Worm (Caenorhabditis elegans) whole organism, young adult: ENCODE measurements around the gene mrpl-22.

Source experiments
- B0019.2 ChIP-seq: fragments of 200-800 bp; sonication (Bioruptor generic); conservative IDR thresholded peaks from 2 replicates; pipeline ENCODE4 v1.3.6; 2022; ENCODE audit warnings: missing genetic modification reagents, missing genetic modification characterization, missing compliant biosample characterization
- B0035.1 ChIP-seq: sonication (generic microtip); optimal IDR thresholded peaks from 2 replicates; lab custom pipeline; 2016; ENCODE audit warnings: missing genetic modification characterization, mild to moderate bottlenecking, missing compliant biosample characterization, missing genotype, missing genetic modification reagents
- B0261.1 ChIP-seq: sonication (generic microtip); optimal IDR thresholded peaks from 2 replicates; lab custom pipeline; 2016; ENCODE audit warnings: mild to moderate bottlenecking, missing genetic modification characterization, moderate library complexity, missing compliant biosample characterization
- C06A6.2 ChIP-seq: fragments of 200-800 bp; sonication (Bioruptor generic); conservative IDR thresholded peaks from 2 replicates; pipeline ENCODE4 v1.3.6; 2022; ENCODE audit warnings: missing genetic modification characterization, missing compliant biosample characterization
- D2030.7 ChIP-seq: fragments of 200-800 bp; sonication (Bioruptor generic); IDR thresholded peaks from 2 replicates; pipeline ENCODE4 v1.3.6; 2022; ENCODE audit warnings: missing genetic modification reagents, missing genetic modification characterization, missing compliant biosample characterization
- F10E7.11 ChIP-seq: sonication (generic microtip); optimal IDR thresholded peaks from 2 replicates; lab custom pipeline; 2017; ENCODE audit warnings: mild to moderate bottlenecking, missing genetic modification characterization, moderate library complexity, missing compliant biosample characterization
- F33H1.4 ChIP-seq: fragments of 200-800 bp; sonication (Bioruptor generic); IDR thresholded peaks from 2 replicates; pipeline ENCODE4 v1.3.6; 2022; ENCODE audit warnings: missing genetic modification reagents, missing genetic modification characterization, missing compliant biosample characterization
- F49E8.2 ChIP-seq: sonication (generic microtip); optimal IDR thresholded peaks from 3 replicates; lab custom pipeline; 2017; ENCODE audit warnings: missing genetic modification characterization, mild to moderate bottlenecking, missing compliant biosample characterization, antibody characterized with exemption, moderate library complexity; ENCODE audit not compliant: insufficient read depth
- F52B5.7 ChIP-seq: sonication (generic microtip); optimal IDR thresholded peaks from 2 replicates; lab custom pipeline; 2016; ENCODE audit warnings: mild to moderate bottlenecking, missing genetic modification characterization, missing compliant biosample characterization
- F55B11.4 ChIP-seq: sonication (generic microtip); optimal IDR thresholded peaks from 2 replicates; lab custom pipeline; 2016; ENCODE audit warnings: missing compliant biosample characterization, missing genetic modification characterization, borderline replicate concordance; ENCODE audit not compliant: insufficient read depth
- Y53G8AR.9 ChIP-seq: fragments of 200-800 bp; sonication (Bioruptor generic); conservative IDR thresholded peaks from 2 replicates; pipeline ENCODE4 v1.3.6; 2022; ENCODE audit warnings: missing genetic modification reagents, missing genetic modification characterization, missing compliant biosample characterization
- Y67H2A.10 ChIP-seq: fragments of 200-800 bp; sonication (Bioruptor generic); conservative IDR thresholded peaks from 2 replicates; pipeline ENCODE4 v1.3.6; 2022; ENCODE audit warnings: missing genetic modification reagents, missing genetic modification characterization, missing compliant biosample characterization
- akir-1 ChIP-seq: fragments of 200-800 bp; sonication (Bioruptor generic); optimal IDR thresholded peaks from 2 replicates; lab custom pipeline; 2018; ENCODE audit warnings: mild to moderate bottlenecking, missing genetic modification characterization, moderate library complexity, missing compliant biosample characterization
- ama-1 ChIP-seq, 3 experiments: fragments of 150-350 bp in 1 of 3; sonication (generic microtip) in 2 of 3; optimal IDR thresholded peaks; 2 replicates each; lab custom pipeline; 2014 to 2018; ENCODE audit warnings: missing biosample characterization in 2 of 3, missing genetic modification characterization in 2 of 3, missing genetic modification reagents in 2 of 3
- aptf-2 ChIP-seq: fragments of 200-800 bp; sonication (Bioruptor generic); conservative IDR thresholded peaks from 2 replicates; pipeline ENCODE4 v1.3.6; 2022; ENCODE audit warnings: missing genetic modification reagents, missing genetic modification characterization, missing compliant biosample characterization
- attf-3 ChIP-seq: fragments of 200-800 bp; sonication (Bioruptor generic); conservative IDR thresholded peaks from 2 replicates; pipeline ENCODE4 v1.3.6; 2022; ENCODE audit warnings: missing genetic modification reagents, missing genetic modification characterization, missing compliant biosample characterization
- attf-5 ChIP-seq: fragments of 200-800 bp; sonication (Bioruptor generic); optimal IDR thresholded peaks from 2 replicates; lab custom pipeline; 2018; ENCODE audit warnings: mild to moderate bottlenecking, missing genetic modification characterization, missing compliant biosample characterization
- bed-1 ChIP-seq: fragments of 200-800 bp; sonication (Bioruptor generic); IDR thresholded peaks from 2 replicates; pipeline ENCODE4 v1.3.6; 2022; ENCODE audit warnings: missing genetic modification reagents, missing genetic modification characterization, missing compliant biosample characterization
- bed-2 ChIP-seq: fragments of 200-800 bp; sonication (Bioruptor generic); IDR thresholded peaks from 2 replicates; pipeline ENCODE4 v1.3.6; 2022; ENCODE audit warnings: missing genetic modification reagents, missing genetic modification characterization, missing compliant biosample characterization
- ccch-3 ChIP-seq: fragments of 200-800 bp; sonication (Bioruptor generic); optimal IDR thresholded peaks from 2 replicates; lab custom pipeline; 2018; ENCODE audit warnings: mild to moderate bottlenecking, missing genetic modification characterization, missing compliant biosample characterization
- ceh-40 ChIP-seq: fragments of 200-800 bp; sonication (Bioruptor generic); IDR thresholded peaks from 2 replicates; pipeline ENCODE4 v1.3.6; 2022; ENCODE audit warnings: missing genetic modification characterization, missing compliant biosample characterization
- ceh-58 ChIP-seq: fragments of 200-800 bp; sonication (Bioruptor generic); IDR thresholded peaks from 2 replicates; pipeline ENCODE4 v1.3.6; 2022; ENCODE audit warnings: missing genetic modification characterization, missing compliant biosample characterization
- dpff-1 ChIP-seq: sonication (generic microtip); optimal IDR thresholded peaks from 2 replicates; lab custom pipeline; 2017; ENCODE audit warnings: mild to moderate bottlenecking, missing genetic modification characterization, missing compliant biosample characterization
- dpl-1 ChIP-seq: fragments of 150-350 bp; optimal IDR thresholded peaks from 2 replicates; lab custom pipeline; 2014; ENCODE audit warnings: missing biosample characterization, missing genetic modification reagents, missing genetic modification characterization
- egl-18 ChIP-seq: fragments of 200-800 bp; sonication (Bioruptor generic); IDR thresholded peaks from 2 replicates; pipeline ENCODE4 v1.3.6; 2022; ENCODE audit warnings: missing genetic modification reagents, missing genetic modification characterization, missing compliant biosample characterization
- egrh-3 ChIP-seq: fragments of 200-800 bp; sonication (Bioruptor generic); IDR thresholded peaks from 2 replicates; pipeline ENCODE4 v1.3.6; 2022; ENCODE audit warnings: missing genetic modification reagents, missing genetic modification characterization, missing compliant biosample characterization
- ekl-4 ChIP-seq: fragments of 200-800 bp; sonication (Bioruptor generic); IDR thresholded peaks from 2 replicates; pipeline ENCODE4 v1.3.6; 2022; ENCODE audit warnings: missing genetic modification reagents, missing genetic modification characterization, missing compliant biosample characterization
- fkh-3 ChIP-seq: sonication (generic microtip); optimal IDR thresholded peaks from 2 replicates; lab custom pipeline; 2016; ENCODE audit warnings: mild to moderate bottlenecking, missing genetic modification characterization, missing compliant biosample characterization
- gei-17 ChIP-seq: fragments of 200-800 bp; sonication (Bioruptor generic); optimal IDR thresholded peaks from 2 replicates; lab custom pipeline; 2018; ENCODE audit warnings: mild to moderate bottlenecking, missing genetic modification characterization, missing compliant biosample characterization
- him-1 ChIP-seq: sonication (generic microtip); optimal IDR thresholded peaks from 2 replicates; lab custom pipeline; 2016; ENCODE audit warnings: missing genotype, missing genetic modification reagents, missing genetic modification characterization, missing compliant biosample characterization
- hmg-20 ChIP-seq: fragments of 200-800 bp; sonication (Bioruptor generic); IDR thresholded peaks from 2 replicates; pipeline ENCODE4 v1.3.6; 2022; ENCODE audit warnings: missing genetic modification reagents, missing genetic modification characterization, missing compliant biosample characterization
- lin-26 ChIP-seq: fragments of 200-800 bp; sonication (Bioruptor generic); IDR thresholded peaks from 2 replicates; pipeline ENCODE4 v1.3.6; 2022; ENCODE audit warnings: missing genetic modification reagents, missing genetic modification characterization, missing compliant biosample characterization
- lin-54 ChIP-seq: fragments of 200-800 bp; sonication (Bioruptor generic); optimal IDR thresholded peaks from 2 replicates; lab custom pipeline; 2018; ENCODE audit warnings: mild to moderate bottlenecking, missing genetic modification characterization, missing compliant biosample characterization
- madf-6 ChIP-seq: fragments of 200-800 bp; sonication (Bioruptor generic); IDR thresholded peaks from 2 replicates; pipeline ENCODE4 v1.3.6; 2022; ENCODE audit warnings: missing genetic modification reagents, missing genetic modification characterization, missing compliant biosample characterization
- madf-8 ChIP-seq: fragments of 200-800 bp; sonication (Bioruptor generic); conservative IDR thresholded peaks from 2 replicates; pipeline ENCODE4 v1.3.6; 2022; ENCODE audit warnings: missing genetic modification reagents, missing genetic modification characterization, missing compliant biosample characterization
- mcd-1 ChIP-seq: fragments of 200-800 bp; sonication (Bioruptor generic); IDR thresholded peaks from 2 replicates; pipeline ENCODE4 v1.3.6; 2022; ENCODE audit warnings: missing genetic modification reagents, missing genetic modification characterization, missing compliant biosample characterization
- mes-4 ChIP-seq: sonication (generic microtip); optimal IDR thresholded peaks from 2 replicates; lab custom pipeline; 2016; ENCODE audit warnings: missing genotype, missing genetic modification characterization, missing compliant biosample characterization
- mxl-1 ChIP-seq: sonication (generic microtip); optimal IDR thresholded peaks from 2 replicates; lab custom pipeline; 2016; ENCODE audit warnings: missing genetic modification characterization, missing compliant biosample characterization
- rec-8 ChIP-seq, 2 experiments: sonication (generic microtip); optimal IDR thresholded peaks; 2 replicates each; lab custom pipeline; 2016; ENCODE audit warnings: mild to moderate bottlenecking in 2 of 2, missing genetic modification characterization in 2 of 2, missing genetic modification reagents in 2 of 2, missing genotype in 2 of 2, missing biosample characterization in 1 of 2, missing compliant biosample characterization in 1 of 2, moderate library complexity in 1 of 2
- snpc-4 ChIP-seq, 5 experiments: fragments of 150-350 bp in 1 of 5; sonication (generic microtip) in 4 of 5; optimal IDR thresholded peaks; 2 replicates each; lab custom pipeline; 2014 to 2018; ENCODE audit warnings: missing genetic modification characterization in 5 of 5, missing biosample characterization in 3 of 5, antibody characterized with exemption in 2 of 5, mild to moderate bottlenecking in 2 of 5, missing compliant biosample characterization in 2 of 5, missing genotype in 2 of 5, moderate library complexity in 2 of 5, missing genetic modification reagents in 1 of 5
- tlf-1 ChIP-seq: fragments of 200-800 bp; sonication (Bioruptor generic); optimal IDR thresholded peaks from 2 replicates; lab custom pipeline; 2018; ENCODE audit warnings: mild to moderate bottlenecking, missing genetic modification characterization, missing compliant biosample characterization
- unc-130 ChIP-seq: sonication (generic microtip); optimal IDR thresholded peaks from 2 replicates; lab custom pipeline; 2016; ENCODE audit warnings: missing genetic modification reagents, missing genetic modification characterization, missing compliant biosample characterization
- unc-62 ChIP-seq: fragments of 150-350 bp; optimal IDR thresholded peaks from 2 replicates; lab custom pipeline; 2014; ENCODE audit warnings: missing biosample characterization, missing genetic modification reagents, missing genetic modification characterization
- xnd-1 ChIP-seq: sonication (generic microtip); optimal IDR thresholded peaks from 2 replicates; lab custom pipeline; 2016; ENCODE audit warnings: missing genotype, missing genetic modification reagents, missing genetic modification characterization, missing compliant biosample characterization
- ztf-22 ChIP-seq: fragments of 200-800 bp; sonication (Bioruptor generic); optimal IDR thresholded peaks from 2 replicates; lab custom pipeline; 2018; ENCODE audit warnings: mild to moderate bottlenecking, missing genetic modification characterization, moderate library complexity, missing compliant biosample characterization
- ztf-25 ChIP-seq: fragments of 200-800 bp; sonication (Bioruptor generic); IDR thresholded peaks from 2 replicates; pipeline ENCODE4 v1.3.6; 2022; ENCODE audit warnings: missing genetic modification reagents, missing genetic modification characterization, missing compliant biosample characterization
- ztf-26 ChIP-seq: sonication (generic microtip); optimal IDR thresholded peaks from 2 replicates; lab custom pipeline; 2017; ENCODE audit warnings: missing genetic modification characterization, missing compliant biosample characterization
- ztf-28 ChIP-seq: fragments of 200-800 bp; sonication (Bioruptor generic); IDR thresholded peaks from 2 replicates; pipeline ENCODE4 v1.3.6; 2022; ENCODE audit warnings: missing genetic modification reagents, missing genetic modification characterization, missing compliant biosample characterization

mrpl-22 gene

ce11 chrIII:10600138-10600626, 15.1 kb upstream of the mrpl-22 start, which contains the start of gene epg-6 (continued):
- TF ChIP-seq fkh-3 (tag; lab: Kevin White, UChicago) (no peak), Y53G8AR.9 (GFP tag; lab: Robert Waterston, UW) (no peak), tlf-1 (GFP tag; lab: Kevin White, UChicago) (peak; percentile 55), attf-5 (GFP tag; lab: Kevin White, UChicago) (no peak), hmg-20 (GFP tag; lab: Robert Waterston, UW) (no peak), bed-2 (GFP tag; lab: Robert Waterston, UW) (no peak), F10E7.11 (tag; lab: Kevin White, UChicago) (no peak), mcd-1 (no peak), unc-130 (GFP tag; lab: Kevin White, UChicago) (peak; percentile 19), ceh-40 (no peak), D2030.7 (GFP tag; lab: Robert Waterston, UW) (peak; percentile 74), B0261.1 (tag; lab: Kevin White, UChicago) (no peak), B0019.2 (no peak), dpff-1 (no peak), F49E8.2 (tag; lab: Kevin White, UChicago) (no peak), unc-62 (GFP tag; lab: Kevin White, UChicago) (no peak), xnd-1 (tag; lab: Kevin White, UChicago) (peak; percentile 94), ama-1 (optimal IDR thresholded peaks at IDR 0.05; lab: Kevin White, UChicago) (no peak), ama-1 (GFP tag; optimal IDR thresholded peaks at IDR 0.05; lab: Kevin White, UChicago) (no peak), ztf-26 (tag; lab: Kevin White, UChicago) (no peak), rec-8 (tag; optimal IDR thresholded peaks at IDR 0.05; lab: Kevin White, UChicago) (no peak), akir-1 (no peak), F52B5.7 (tag; lab: Kevin White, UChicago) (no peak), bed-1 (GFP tag; lab: Robert Waterston, UW) (no peak), ztf-22 (GFP tag; lab: Kevin White, UChicago) (no peak), madf-8 (GFP tag; lab: Robert Waterston, UW) (peak; percentile 82), ekl-4 (GFP tag; lab: Robert Waterston, UW) (no peak), aptf-2 (no peak), madf-6 (GFP tag; lab: Robert Waterston, UW) (peak; percentile 93), snpc-4 (GFP tag; optimal IDR thresholded peaks at IDR 0.05; lab: Kevin White, UChicago) (no peak), snpc-4 (tag; optimal IDR thresholded peaks at IDR 0.05; lab: Kevin White, UChicago) (peak in 1 of 4 experiments; percentile 0), C06A6.2 (no peak), attf-3 (GFP tag; lab: Robert Waterston, UW) (no peak), dpl-1 (GFP tag; lab: Kevin White, UChicago) (peak; percentile 27), F55B11.4 (tag; lab: Kevin White, UChicago) (no peak), him-1 (peak; percentile 50)

- TF ChIP-seq B0035.1 (tag; lab: Kevin White, UChicago) (no peak), egl-18 (GFP tag; lab: Robert Waterston, UW) (no peak), gei-17 (no peak), hmg-20 (GFP tag; lab: Robert Waterston, UW) (no peak), mes-4 (no peak), ccch-3 (no peak), ztf-25 (GFP tag; lab: Robert Waterston, UW) (no peak), Y67H2A.10 (no peak), ceh-58 (GFP tag; lab: Robert Waterston, UW) (no peak), fkh-3 (tag; lab: Kevin White, UChicago) (no peak), B0261.1 (tag; lab: Kevin White, UChicago) (no peak), C06A6.2 (no peak), mxl-1 (tag; lab: Kevin White, UChicago) (no peak), F33H1.4 (GFP tag; lab: Robert Waterston, UW) (no peak), lin-54 (GFP tag; lab: Kevin White, UChicago) (no peak), egrh-3 (no peak), bed-2 (GFP tag; lab: Robert Waterston, UW) (no peak), F49E8.2 (tag; lab: Kevin White, UChicago) (no peak), lin-26 (GFP tag; lab: Robert Waterston, UW) (no peak), ztf-28 (no peak)
- TF ChIP-seq, all 124 proteins: peak for 0
Observed at ce11 chrIII:10600894-10601293, 14.4 kb upstream of the mrpl-22 start.
